Worm (Caenorhabditis elegans) whole organism, late embryonic: ENCODE measurements around the gene W08F4.1.

Source experiments
- ceh-6 ChIP-seq: fragments of 200-800 bp; sonication (Bioruptor generic); optimal IDR thresholded peaks from 2 replicates; lab custom pipeline; 2018; ENCODE audit warnings: mild to moderate bottlenecking, missing genetic modification characterization, missing compliant biosample characterization
- eyg-1 ChIP-seq: sonication (generic microtip); optimal IDR thresholded peaks from 2 replicates; lab custom pipeline; 2016; ENCODE audit warnings: missing genotype, missing genetic modification characterization, missing compliant biosample characterization
- hlh-30 ChIP-seq: sonication (generic microtip); optimal IDR thresholded peaks from 2 replicates; lab custom pipeline; 2017; ENCODE audit warnings: antibody characterized with exemption, missing genetic modification characterization, missing compliant biosample characterization; ENCODE audit not compliant: insufficient read depth
- tbx-2 ChIP-seq: sonication (generic microtip); optimal IDR thresholded peaks from 2 replicates; lab custom pipeline; 2016; ENCODE audit warnings: missing genetic modification characterization, missing compliant biosample characterization

ce11 chrII:546405-546804 is 46.9 kb upstream of the W08F4.1 start, which contains the start of gene mlt-10:
- no peak for TF ChIP-seq tbx-2 (tag; lab: Kevin White, UChicago)
- TF ChIP-seq hlh-30, result no peak
- no peak for TF ChIP-seq ceh-6 (GFP tag; lab: Kevin White, UChicago)
- TF ChIP-seq eyg-1 (tag; lab: Kevin White, UChicago), result no peak
